Worm (Caenorhabditis elegans): ENCODE measurements around the gene F13H10.9.
A peak's percentile ranks its signal among the peaks of the same experiment; 100 is the strongest.

The F13H10.9 gene

ce11 chrIV:11015881-11016280 is 14.2 kb downstream of the F13H10.9 start, which contains the start of gene F13H10.3 (continued):
- no peak for TF ChIP-seq efl-1 (GFP tag; optimal IDR thresholded peaks at IDR 0.05)
- TF ChIP-seq dpff-1 (tag; optimal IDR thresholded peaks at IDR 0.05), result no peak
- 0 out of 2 replicates have a peak, but pooled peaks have one; percentile 14 for TF ChIP-seq madf-3 (GFP tag; IDR thresholded peaks at IDR 0.05)
- TF ChIP-seq nhr-80 (tag; optimal IDR thresholded peaks at IDR 0.05), result peak; percentile 88
- TF ChIP-seq F49E8.2 (tag; optimal IDR thresholded peaks at IDR 0.05; ENCODE audit: insufficient read depth), result no peak
- TF ChIP-seq lin-35 (GFP tag; optimal IDR thresholded peaks at IDR 0.05), result no peak
- TF ChIP-seq B0336.3 (GFP tag; IDR thresholded peaks at IDR 0.05), result no peak
- TF ChIP-seq ceh-40 (GFP tag; IDR thresholded peaks at IDR 0.05), result no peak
- no peak for TF ChIP-seq ceh-27 (GFP tag; optimal IDR thresholded peaks at IDR 0.05)

- TF ChIP-seq ets-4 (GFP tag; optimal IDR thresholded peaks at IDR 0.05), result peak; percentile 16
- TF ChIP-seq dox-1 (GFP tag; IDR thresholded peaks at IDR 0.05), result peak; percentile 8; the same call in 1 of the 2 replicates
- TF ChIP-seq nfyb-1 (GFP tag; IDR thresholded peaks at IDR 0.05), result 0 out of 2 replicates have a peak, but pooled peaks have one; percentile 9
- TF ChIP-seq athp-1 (tag; optimal IDR thresholded peaks at IDR 0.05), result no peak
- TF ChIP-seq aptf-2 (GFP tag; conservative IDR thresholded peaks at IDR 0.05), result no peak
- no peak for TF ChIP-seq lin-26 (GFP tag; IDR thresholded peaks at IDR 0.05)
- no peak for TF ChIP-seq hmg-1.2 (GFP tag; IDR thresholded peaks at IDR 0.05)
- no peak for TF ChIP-seq F57C9.4 (tag; optimal IDR thresholded peaks at IDR 0.05)
- no peak for TF ChIP-seq ztf-26 (tag; optimal IDR thresholded peaks at IDR 0.05)
- TF ChIP-seq hlh-12 (tag; optimal IDR thresholded peaks at IDR 0.05), result no peak
- TF ChIP-seq egl-18 (GFP tag; IDR thresholded peaks at IDR 0.05), result no peak
- TF ChIP-seq Y67H2A.10 (GFP tag; conservative IDR thresholded peaks at IDR 0.05), result no peak
- no peak for TF ChIP-seq Y79H2A.3 (GFP tag; conservative IDR thresholded peaks at IDR 0.05)
- no peak for TF ChIP-seq bed-2 (GFP tag; IDR thresholded peaks at IDR 0.05)
- no peak for TF ChIP-seq F22D6.2 (tag; optimal IDR thresholded peaks at IDR 0.05)
- TF ChIP-seq F49E8.2 (tag; optimal IDR thresholded peaks at IDR 0.05; ENCODE audit: insufficient read depth), result no peak
- peak in 1 of 3 experiments; percentile 23 for TF ChIP-seq lin-35 (GFP tag; optimal IDR thresholded peaks at IDR 0.05)
- peak; percentile 13 to 15 for TF ChIP-seq let-607 (tag; optimal IDR thresholded peaks at IDR 0.05)
- no peak for TF ChIP-seq madf-8 (GFP tag; conservative IDR thresholded peaks at IDR 0.05)
- no peak for TF ChIP-seq aptf-3 (GFP tag; IDR thresholded peaks at IDR 0.05)
- peak; percentile 39 for TF ChIP-seq F23B12.7 (tag; optimal IDR thresholded peaks at IDR 0.05; ENCODE audit: insufficient read depth)
- TF ChIP-seq cebp-1 (GFP tag; IDR thresholded peaks at IDR 0.05), result no peak
- no peak for TF ChIP-seq cebp-1 (tag; optimal IDR thresholded peaks at IDR 0.05)
- no peak for TF ChIP-seq ztf-22 (GFP tag; optimal IDR thresholded peaks at IDR 0.05)
- no peak for TF ChIP-seq ccch-3 (GFP tag; optimal IDR thresholded peaks at IDR 0.05)
- no peak for TF ChIP-seq tbx-9 (tag; optimal IDR thresholded peaks at IDR 0.05; ENCODE audit: borderline replicate concordance)
- TF ChIP-seq nhr-80 (tag; optimal IDR thresholded peaks at IDR 0.05), result peak; percentile 85
- no peak for TF ChIP-seq pha-4 (tag; optimal IDR thresholded peaks at IDR 0.05)
- TF ChIP-seq attf-3 (GFP tag; conservative IDR thresholded peaks at IDR 0.05), result no peak
- TF ChIP-seq B0019.2 (GFP tag; conservative IDR thresholded peaks at IDR 0.05), result no peak
- no peak for TF ChIP-seq snpc-4 (GFP tag; optimal IDR thresholded peaks at IDR 0.05)
- no peak for TF ChIP-seq snpc-4 (tag; optimal IDR thresholded peaks at IDR 0.05)
- no peak for TF ChIP-seq F55B11.4 (tag; optimal IDR thresholded peaks at IDR 0.05; ENCODE audit: borderline replicate concordance, insufficient read depth)
- no peak for TF ChIP-seq ztf-18 (tag; optimal IDR thresholded peaks at IDR 0.05)
- TF ChIP-seq ceh-91 (GFP tag; IDR thresholded peaks at IDR 0.05), result no peak
- no peak for TF ChIP-seq hmg-20 (GFP tag; IDR thresholded peaks at IDR 0.05)
- no peak for TF ChIP-seq ztf-25 (GFP tag; IDR thresholded peaks at IDR 0.05)
- TF ChIP-seq ceh-27 (GFP tag; optimal IDR thresholded peaks at IDR 0.05), result no peak
- no peak for TF ChIP-seq xnd-1 (tag; optimal IDR thresholded peaks at IDR 0.05)
- no peak for TF ChIP-seq dpl-1 (GFP tag; optimal IDR thresholded peaks at IDR 0.05)
- TF ChIP-seq zim-3 (tag; optimal IDR thresholded peaks at IDR 0.05), result no peak
Observed at ce11 chrIV:11019962-11020550, 18.3 kb downstream of the F13H10.9 start, which contains the start of gene F13H10.8. Gene F13H10.8 (plus strand): TSS chrIV:11020517.
